Worm (Caenorhabditis elegans) whole organism, L4/young adult: Measurements from ENCODE around the gene F53A2.11.

Experiments
- dao-5 ChIP-seq: sonication (generic microtip); optimal IDR thresholded peaks from 2 replicates; lab custom pipeline; 2016; ENCODE audit warnings: missing genotype, missing genetic modification characterization, moderate library complexity, missing compliant biosample characterization
- him-1 ChIP-seq: sonication (generic microtip); optimal IDR thresholded peaks from 2 replicates; lab custom pipeline; 2016; ENCODE audit warnings: missing genotype, missing genetic modification reagents, missing genetic modification characterization, missing compliant biosample characterization

ce11 chrIII:13324739-13325138, 2.3 kb upstream of the F53A2.11 start, which contains the start of gene F53A2.1:
- TF ChIP-seq him-1 (tag; lab: Kevin White, UChicago) (no peak), dao-5 (tag; lab: Kevin White, UChicago) (no peak)
